Worm (Caenorhabditis elegans) whole organism, L4/young adult: ENCODE data around the gene irld-49.

ENCODE experiments used
- W03F9.2 ChIP-seq: fragments of 150-350 bp; optimal IDR thresholded peaks from 2 replicates; lab custom pipeline; 2014; ENCODE audit warnings: missing biosample characterization, missing genetic modification characterization
- him-1 ChIP-seq: sonication (generic microtip); optimal IDR thresholded peaks from 2 replicates; lab custom pipeline; 2016; ENCODE audit warnings: missing genotype, missing genetic modification reagents, missing genetic modification characterization, missing compliant biosample characterization

DNA sequence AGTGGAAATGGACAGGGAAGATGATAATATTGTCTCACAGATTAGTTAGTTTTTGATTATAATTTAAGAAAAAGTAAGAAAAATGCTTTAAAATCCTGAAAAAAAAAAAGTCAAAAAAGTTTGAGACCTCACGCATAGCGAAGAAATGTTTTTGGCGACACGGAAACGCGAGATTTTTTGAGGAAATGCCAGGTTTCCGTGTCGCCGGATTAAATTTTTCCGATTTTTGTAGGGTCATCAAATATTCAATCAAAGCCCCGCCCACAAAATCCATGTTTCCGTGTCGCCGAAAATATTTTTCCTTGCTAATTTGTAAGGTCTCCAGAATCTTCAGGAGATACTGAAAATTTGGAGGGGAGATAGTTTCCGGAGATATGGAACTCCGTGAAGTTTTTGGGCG is 48.3 kb downstream of the irld-49 start:
- TF ChIP-seq W03F9.2 (tag; lab: Kevin White, UChicago) (no peak), him-1 (tag; lab: Kevin White, UChicago) (no peak)
